Fruit fly (Drosophila melanogaster) Kc167 (cell line): ENCODE measurements around the gene CG9915.

Source experiments
- h ChIP-seq: fragments of >200 bp; optimal IDR thresholded peaks from 3 replicates; lab custom pipeline; 2018; ENCODE audit warnings: missing external identifiers
- insv ChIP-seq: fragments of >200 bp; optimal IDR thresholded peaks from 3 replicates; lab custom pipeline; 2018; ENCODE audit warnings: missing external identifiers
- psq ChIP-seq: fragments of >200 bp; optimal IDR thresholded peaks from 2 replicates; lab custom pipeline; 2017; ENCODE audit warnings: missing external identifiers
- ttk ChIP-seq: sonication (Bioruptor generic); optimal IDR thresholded peaks from 2 replicates; lab custom pipeline; 2017; ENCODE audit warnings: missing external identifiers

dm6 chrX:16308310-16308918 lies 4.5 kb downstream of the CG9915 start, which contains the start of gene Had1:
- TF ChIP-seq insv (lab: Kevin White, UChicago) (no peak), h (lab: Kevin White, UChicago) (no peak), ttk (lab: Kevin White, UChicago) (no peak), psq (lab: Kevin White, UChicago) (no peak)
